Fruit fly (Drosophila melanogaster) whole organism, embryonic: ENCODE results near the gene SIFaR.

Source experiments
- Ada2b ChIP-seq: fragments of 200-800 bp; sonication (Bioruptor generic); IDR thresholded peaks from 2 replicates; pipeline ENCODE4 v1.3.6; 2022; ENCODE audit warnings: missing biosample characterization, missing genetic modification characterization
- Atf3 ChIP-seq: fragments of 200-800 bp; sonication (Bioruptor generic); optimal IDR thresholded peaks from 3 replicates; lab custom pipeline; 2016; ENCODE audit warnings: missing biosample characterization, missing genetic modification characterization
- B-H2 ChIP-seq: fragments of 200-800 bp; sonication (Bioruptor generic); optimal IDR thresholded peaks from 2 replicates; lab custom pipeline; 2018; ENCODE audit warnings: missing biosample characterization, mild to moderate bottlenecking, missing genetic modification characterization
- CG10366 ChIP-seq: fragments of 200-800 bp; sonication (Bioruptor generic); IDR thresholded peaks from 2 replicates; pipeline ENCODE4 v1.3.6; 2022; ENCODE audit warnings: missing biosample characterization, missing genetic modification characterization
- CG11398 ChIP-seq: fragments of 200-800 bp; sonication (Bioruptor generic); optimal IDR thresholded peaks from 2 replicates; lab custom pipeline; 2016; ENCODE audit warnings: missing biosample characterization, missing genetic modification characterization
- CG1233 ChIP-seq: fragments of 200-800 bp; sonication (Bioruptor generic); optimal IDR thresholded peaks from 4 replicates; lab custom pipeline; 2018; ENCODE audit warnings: missing biosample characterization, mild to moderate bottlenecking, missing genetic modification characterization
- CG15479 ChIP-seq: fragments of 200-800 bp; sonication (Bioruptor generic); optimal IDR thresholded peaks from 3 replicates; lab custom pipeline; 2019; ENCODE audit warnings: missing biosample characterization, mild to moderate bottlenecking, missing genetic modification characterization, moderate library complexity
- CG1603 ChIP-seq: fragments of 200-800 bp; sonication (Bioruptor generic); optimal IDR thresholded peaks from 2 replicates; lab custom pipeline; 2019; ENCODE audit warnings: missing biosample characterization, mild to moderate bottlenecking, missing genetic modification characterization, moderate library complexity
- CG16779 ChIP-seq: fragments of 200-800 bp; sonication (Bioruptor generic); IDR thresholded peaks from 2 replicates; pipeline ENCODE4 v1.3.6; 2022; ENCODE audit warnings: missing biosample characterization, missing genetic modification characterization
- CG17359 ChIP-seq: fragments of 200-800 bp; sonication (Bioruptor generic); optimal IDR thresholded peaks from 3 replicates; lab custom pipeline; 2018; ENCODE audit warnings: missing biosample characterization, mild to moderate bottlenecking, missing genetic modification characterization, moderate library complexity
- CG2120 ChIP-seq: fragments of 200-800 bp; sonication (Bioruptor generic); optimal IDR thresholded peaks from 3 replicates; lab custom pipeline; 2016; ENCODE audit warnings: missing biosample characterization, missing genetic modification characterization
- CG2678 ChIP-seq: fragments of 200-800 bp; sonication (Bioruptor generic); optimal IDR thresholded peaks from 3 replicates; lab custom pipeline; 2019; ENCODE audit warnings: missing biosample characterization, mild to moderate bottlenecking, missing genetic modification characterization, moderate library complexity
- CG3065 ChIP-seq: fragments of 200-800 bp; sonication (Bioruptor generic); optimal IDR thresholded peaks from 2 replicates; lab custom pipeline; 2016; ENCODE audit warnings: missing biosample characterization, missing genetic modification characterization
- CG3995 ChIP-seq: fragments of 200-800 bp; sonication (Bioruptor generic); optimal IDR thresholded peaks from 3 replicates; lab custom pipeline; 2016; ENCODE audit warnings: missing biosample characterization, missing genetic modification characterization
- CG4360 ChIP-seq: fragments of 200-800 bp; sonication (Bioruptor generic); IDR thresholded peaks from 2 replicates; pipeline ENCODE4 v1.3.6; 2022; ENCODE audit warnings: missing biosample characterization, missing genetic modification characterization
- CG4820 ChIP-seq: fragments of 200-800 bp; sonication (Bioruptor generic); optimal IDR thresholded peaks from 3 replicates; lab custom pipeline; 2016; ENCODE audit warnings: missing biosample characterization, missing genetic modification characterization
- CG6654 ChIP-seq: fragments of 200-800 bp; sonication (Bioruptor generic); optimal IDR thresholded peaks from 2 replicates; lab custom pipeline; 2017; ENCODE audit warnings: missing biosample characterization, mild to moderate bottlenecking, missing genetic modification characterization
- CG6689 ChIP-seq: fragments of 200-800 bp; sonication (Bioruptor generic); IDR thresholded peaks from 2 replicates; pipeline ENCODE4 v1.3.6; 2022; ENCODE audit warnings: missing biosample characterization, missing genetic modification characterization
- CG7839 ChIP-seq: fragments of 200-800 bp; sonication (Bioruptor generic); optimal IDR thresholded peaks from 3 replicates; lab custom pipeline; 2018; ENCODE audit warnings: missing biosample characterization, mild to moderate bottlenecking, missing genetic modification characterization, moderate library complexity
- CG7928 ChIP-seq: fragments of 200-800 bp; sonication (Bioruptor generic); optimal IDR thresholded peaks from 2 replicates; lab custom pipeline; 2017; ENCODE audit warnings: missing biosample characterization, mild to moderate bottlenecking, missing genetic modification characterization
- CG8924 ChIP-seq: fragments of 200-800 bp; optimal IDR thresholded peaks from 3 replicates; lab custom pipeline; 2019; ENCODE audit warnings: missing biosample characterization, mild to moderate bottlenecking, missing genetic modification characterization, moderate library complexity
- CG9932 ChIP-seq: fragments of 200-800 bp; sonication (Bioruptor generic); IDR thresholded peaks from 2 replicates; pipeline ENCODE4 v1.3.6; 2022; ENCODE audit warnings: missing biosample characterization, missing genetic modification characterization
- Dip2 ChIP-seq: fragments of 200-800 bp; sonication (Bioruptor generic); IDR thresholded peaks from 2 replicates; pipeline ENCODE4 v1.3.6; 2022; ENCODE audit warnings: missing biosample characterization, missing genetic modification characterization
- H15 ChIP-seq: fragments of 200-800 bp; sonication (Bioruptor generic); IDR thresholded peaks from 3 replicates; pipeline ENCODE4 v1.3.6; 2022; ENCODE audit warnings: missing biosample characterization, missing genetic modification characterization
- MESR4 ChIP-seq: fragments of 200-800 bp; sonication (Bioruptor generic); optimal IDR thresholded peaks from 2 replicates; lab custom pipeline; 2018; ENCODE audit warnings: missing biosample characterization, mild to moderate bottlenecking, missing genetic modification characterization, moderate library complexity
- Mrtf ChIP-seq: fragments of 200-800 bp; sonication (Bioruptor generic); IDR thresholded peaks from 3 replicates; pipeline ENCODE4 v1.3.6; 2022; ENCODE audit warnings: missing biosample characterization, missing genetic modification characterization
- NC2α ChIP-seq: fragments of 200-800 bp; sonication (Bioruptor generic); optimal IDR thresholded peaks from 2 replicates; lab custom pipeline; 2016; ENCODE audit warnings: missing biosample characterization, missing genetic modification characterization
- NK7.1 ChIP-seq: fragments of 200-800 bp; sonication (Bioruptor generic); optimal IDR thresholded peaks from 3 replicates; lab custom pipeline; 2016; ENCODE audit warnings: missing biosample characterization, missing genetic modification characterization
- ac ChIP-seq: fragments of 200-800 bp; sonication (Bioruptor generic); optimal IDR thresholded peaks from 3 replicates; lab custom pipeline; 2017; ENCODE audit warnings: missing biosample characterization, mild to moderate bottlenecking, missing genetic modification characterization
- az2 ChIP-seq: fragments of 200-800 bp; sonication (Bioruptor generic); optimal IDR thresholded peaks from 3 replicates; lab custom pipeline; 2016; ENCODE audit warnings: missing biosample characterization, missing genetic modification characterization
- bowl ChIP-seq: fragments of 200-800 bp; sonication (Bioruptor generic); IDR thresholded peaks from 2 replicates; pipeline ENCODE4 v1.3.6; 2022; ENCODE audit warnings: missing biosample characterization, missing genetic modification characterization
- cad ChIP-seq: fragments of >200 bp; optimal IDR thresholded peaks from 2 replicates; lab custom pipeline; 2017; ENCODE audit warnings: missing biosample characterization, missing genetic modification characterization
- crc ChIP-seq: fragments of 200-800 bp; sonication (Bioruptor generic); optimal IDR thresholded peaks from 2 replicates; lab custom pipeline; 2016; ENCODE audit warnings: missing biosample characterization, missing genetic modification characterization
- crp ChIP-seq, 2 experiments: fragments of 200-800 bp; sonication (Bioruptor generic); optimal IDR thresholded peaks; 2 replicates in 1 of 2; 3 replicates in 1 of 2; lab custom pipeline; 2017; ENCODE audit warnings: missing biosample characterization in 2 of 2, missing genetic modification characterization in 2 of 2, mild to moderate bottlenecking in 1 of 2, moderate library complexity in 1 of 2
- dati ChIP-seq: fragments of 200-800 bp; sonication (Bioruptor generic); IDR thresholded peaks from 2 replicates; pipeline ENCODE4 v1.3.6; 2022; ENCODE audit warnings: missing biosample characterization, missing genetic modification characterization
- exex ChIP-seq: fragments of 200-800 bp; sonication (Bioruptor generic); optimal IDR thresholded peaks from 4 replicates; lab custom pipeline; 2018; ENCODE audit warnings: missing biosample characterization, mild to moderate bottlenecking, missing genetic modification characterization, moderate library complexity
- hbn ChIP-seq: fragments of 200-800 bp; sonication (Bioruptor generic); IDR thresholded peaks from 2 replicates; pipeline ENCODE4 v1.3.6; 2022; ENCODE audit warnings: missing biosample characterization, missing genetic modification characterization; ENCODE audit not compliant: partially characterized antibody
- kah ChIP-seq: fragments of 200-800 bp; sonication (Bioruptor generic); optimal IDR thresholded peaks from 2 replicates; lab custom pipeline; 2018; ENCODE audit warnings: missing biosample characterization, mild to moderate bottlenecking, missing genetic modification characterization
- lov ChIP-seq, 2 experiments: fragments of 200-800 bp in 1 of 2; fragments of >200 bp in 1 of 2; sonication (Bioruptor generic) in 1 of 2; IDR thresholded peaks in 1 of 2; optimal IDR thresholded peaks in 1 of 2; 2 replicates in 1 of 2; 3 replicates in 1 of 2; pipeline versions ENCODE4 v1.3.6 to Lab custom; 2017 to 2022; ENCODE audit warnings: missing biosample characterization in 1 of 2, missing genetic modification characterization in 1 of 2
- maf-S ChIP-seq: fragments of 200-800 bp; sonication (Bioruptor generic); optimal IDR thresholded peaks from 2 replicates; lab custom pipeline; 2016; ENCODE audit warnings: missing biosample characterization, missing genetic modification characterization
- pb ChIP-seq: fragments of 200-800 bp; sonication (Bioruptor generic); optimal IDR thresholded peaks from 3 replicates; lab custom pipeline; 2016; ENCODE audit warnings: missing biosample characterization, missing genetic modification characterization
- pfk ChIP-seq: fragments of 200-800 bp; sonication (Bioruptor generic); optimal IDR thresholded peaks from 2 replicates; lab custom pipeline; 2018; ENCODE audit warnings: missing biosample characterization, mild to moderate bottlenecking, missing genetic modification characterization, moderate library complexity
- pita ChIP-seq: fragments of 200-800 bp; sonication (Bioruptor generic); optimal IDR thresholded peaks from 2 replicates; lab custom pipeline; 2017; ENCODE audit warnings: missing biosample characterization, mild to moderate bottlenecking, missing genetic modification characterization
- pnt ChIP-seq: fragments of 200-800 bp; sonication (Bioruptor generic); optimal IDR thresholded peaks from 3 replicates; lab custom pipeline; 2016; ENCODE audit warnings: missing biosample characterization, missing genetic modification characterization
- scrt ChIP-seq: fragments of 200-800 bp; sonication (Bioruptor generic); optimal IDR thresholded peaks from 2 replicates; lab custom pipeline; 2018; ENCODE audit warnings: missing biosample characterization, mild to moderate bottlenecking, missing genetic modification characterization, moderate library complexity
- sima ChIP-seq: fragments of 200-800 bp; sonication (Bioruptor generic); optimal IDR thresholded peaks from 2 replicates; lab custom pipeline; 2016; ENCODE audit warnings: missing biosample characterization, missing genetic modification characterization
- sna ChIP-seq: fragments of 200-800 bp; sonication (Bioruptor generic); IDR thresholded peaks from 2 replicates; pipeline ENCODE4 v1.3.6; 2022; ENCODE audit warnings: missing biosample characterization, missing genetic modification characterization; ENCODE audit not compliant: partially characterized antibody
- stc ChIP-seq: fragments of 200-800 bp; sonication (Bioruptor generic); IDR thresholded peaks from 2 replicates; pipeline ENCODE4 v1.3.6; 2022; ENCODE audit warnings: missing biosample characterization, missing genetic modification characterization
- ttk ChIP-seq: fragments of 200-800 bp; sonication (Bioruptor generic); IDR thresholded peaks from 2 replicates; pipeline ENCODE4 v2.1.2; 2022; ENCODE audit warnings: missing biosample characterization, missing genetic modification characterization
- unpg ChIP-seq: fragments of 200-800 bp; sonication (Bioruptor generic); optimal IDR thresholded peaks from 3 replicates; lab custom pipeline; 2018; ENCODE audit warnings: missing biosample characterization, mild to moderate bottlenecking, missing genetic modification characterization, moderate library complexity
- zfh1 ChIP-seq: fragments of 200-800 bp; sonication (Bioruptor generic); IDR thresholded peaks from 3 replicates; pipeline ENCODE4 v1.3.6; 2022; ENCODE audit warnings: missing biosample characterization, missing genetic modification characterization

SIFaR gene

DNA sequence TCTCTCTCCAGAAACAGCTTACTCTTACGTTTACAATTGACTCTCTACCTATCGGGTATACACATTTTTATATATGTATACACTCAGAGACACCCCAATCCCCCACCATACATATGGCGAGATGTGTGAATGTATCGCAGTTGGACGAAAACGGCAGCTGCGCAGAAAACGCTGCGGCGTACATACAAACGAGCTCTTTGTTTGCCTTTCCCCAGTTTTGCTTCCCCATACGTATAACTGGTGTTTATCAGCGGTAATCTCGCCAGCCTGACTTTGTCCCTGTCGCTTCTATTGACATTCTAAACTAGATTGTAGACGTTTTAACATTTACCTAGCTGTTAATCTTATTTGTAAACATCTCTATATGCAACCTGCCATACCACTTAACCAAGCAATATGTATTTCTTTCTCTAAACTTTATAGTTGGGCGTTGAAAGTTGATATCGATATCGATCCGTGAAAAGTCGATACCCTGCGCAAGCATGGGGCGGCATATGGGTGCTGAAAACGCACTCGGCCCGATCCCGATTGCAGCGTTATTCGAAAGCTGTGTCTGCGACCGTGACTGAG is 3.7 kb upstream of the SIFaR start (continued):
- TF ChIP-seq B-H2 (GFP tag; lab: Kevin White, UChicago) = peak; percentile 89
- TF ChIP-seq crp (GFP tag; optimal IDR thresholded peaks at IDR 0.05; lab: Kevin White, UChicago) = peak in 1 of 2 experiments; percentile 40
- no peak for TF ChIP-seq CG4360
- peak; percentile 59 for TF ChIP-seq CG7928
- no peak for TF ChIP-seq hbn (GFP tag; lab: Robert Waterston, UW)
- TF ChIP-seq zfh1 = no peak
- TF ChIP-seq pb (GFP tag; lab: Kevin White, UChicago) = peak; percentile 14
- TF ChIP-seq maf-S (GFP tag; lab: Kevin White, UChicago) = peak; percentile 52
- TF ChIP-seq CG17359 (tag; lab: Kevin White, UChicago) = peak; percentile 87
- peak; percentile 62 for TF ChIP-seq sima (GFP tag; lab: Kevin White, UChicago)
- peak; percentile 73 for TF ChIP-seq CG2120 (GFP tag; lab: Kevin White, UChicago)
- no peak for TF ChIP-seq cad (GFP tag; lab: Kevin White, UChicago)
- peak; percentile 51 for TF ChIP-seq unpg (GFP tag; lab: Kevin White, UChicago)
- peak; percentile 91 for TF ChIP-seq CG1233 (GFP tag; lab: Kevin White, UChicago)
- TF ChIP-seq pnt (GFP tag; lab: Kevin White, UChicago) = peak; percentile 35
- no peak for TF ChIP-seq CG3065
- TF ChIP-seq lov (optimal IDR thresholded peaks at IDR 0.05; lab: Kevin White, UChicago) = no peak
- no peak for TF ChIP-seq lov (GFP tag; IDR thresholded peaks at IDR 0.05; lab: Robert Waterston, UW)
- TF ChIP-seq scrt (GFP tag; lab: Kevin White, UChicago) = peak; percentile 65
- TF ChIP-seq MESR4 (GFP tag; lab: Kevin White, UChicago) = no peak
- no peak for TF ChIP-seq CG9932 (GFP tag; lab: Robert Waterston, UW)
- TF ChIP-seq sna = no peak
- peak; percentile 74 for TF ChIP-seq exex (tag; lab: Kevin White, UChicago)
- TF ChIP-seq H15 (GFP tag; lab: Robert Waterston, UW) = no peak
- TF ChIP-seq pita (GFP tag; lab: Kevin White, UChicago) = no peak
- no peak for TF ChIP-seq Dip2 (GFP tag; lab: Robert Waterston, UW)
- TF ChIP-seq az2 (GFP tag; lab: Kevin White, UChicago) = peak; percentile 24
- no peak for TF ChIP-seq dati (GFP tag; lab: Robert Waterston, UW)
- TF ChIP-seq bowl = no peak
- peak; percentile 88 for TF ChIP-seq CG2678 (tag; lab: Kevin White, UChicago)
- peak; percentile 43 for TF ChIP-seq CG1603 (tag; lab: Kevin White, UChicago)
- TF ChIP-seq CG11398 = peak; percentile 85
- TF ChIP-seq ttk (GFP tag; lab: Robert Waterston, UW) = no peak
- peak; percentile 70 for TF ChIP-seq ac (GFP tag; lab: Kevin White, UChicago)
- TF ChIP-seq Ada2b (GFP tag; lab: Robert Waterston, UW) = no peak
- peak; percentile 68 for TF ChIP-seq NC2α (GFP tag; lab: Kevin White, UChicago)
- peak; percentile 10 for TF ChIP-seq CG15479 (GFP tag; lab: Kevin White, UChicago)
- no peak for TF ChIP-seq CG3995
- peak; percentile 73 for TF ChIP-seq pfk (GFP tag; lab: Kevin White, UChicago)
- no peak for TF ChIP-seq CG4820 (GFP tag; lab: Kevin White, UChicago)
- TF ChIP-seq crc = peak; percentile 29
- TF ChIP-seq CG6689 (GFP tag; lab: Robert Waterston, UW) = no peak
- peak; percentile 68 for TF ChIP-seq CG8924 (tag; lab: Kevin White, UChicago)
- TF ChIP-seq Mrtf (GFP tag; lab: Robert Waterston, UW) = no peak
- TF ChIP-seq CG10366 (GFP tag; lab: Robert Waterston, UW) = no peak
- no peak for TF ChIP-seq CG6654 (GFP tag; lab: Kevin White, UChicago)
- TF ChIP-seq stc (GFP tag; lab: Robert Waterston, UW) = no peak
- peak; percentile 39 for TF ChIP-seq CG7839 (tag; lab: Kevin White, UChicago)
- peak; percentile 57 for TF ChIP-seq kah (GFP tag; lab: Kevin White, UChicago)
- TF ChIP-seq NK7.1 (GFP tag; lab: Kevin White, UChicago) = peak; percentile 78
- peak; percentile 14 for TF ChIP-seq Atf3 (GFP tag; lab: Kevin White, UChicago)
- TF ChIP-seq CG16779 (GFP tag; lab: Robert Waterston, UW) = no peak
